Worm (Caenorhabditis elegans) whole organism, L1 larva: Measurements from ENCODE around the gene irk-3.

Source experiments
- C34B4.2 ChIP-seq: sonication (generic microtip); optimal IDR thresholded peaks from 2 replicates; lab custom pipeline; 2017; ENCODE audit warnings: mild to moderate bottlenecking, missing genetic modification characterization, missing compliant biosample characterization
- aha-1 ChIP-seq: fragments of 150-350 bp; optimal IDR thresholded peaks from 2 replicates; lab custom pipeline; 2014; ENCODE audit warnings: missing biosample characterization, missing genetic modification characterization
- ama-1 ChIP-seq: fragments of 150-350 bp; optimal IDR thresholded peaks from 2 replicates; lab custom pipeline; 2014
- ceh-8 ChIP-seq: fragments of 200-800 bp; sonication (Bioruptor generic); optimal IDR thresholded peaks from 2 replicates; lab custom pipeline; 2018; ENCODE audit warnings: mild to moderate bottlenecking, missing genetic modification characterization, moderate library complexity, missing compliant biosample characterization
- skn-1 ChIP-seq: fragments of 150-350 bp; optimal IDR thresholded peaks from 2 replicates; lab custom pipeline; 2014; ENCODE audit warnings: missing biosample characterization, missing genetic modification characterization
- sup-37 ChIP-seq: fragments of 200-800 bp; sonication (Bioruptor generic); optimal IDR thresholded peaks from 2 replicates; lab custom pipeline; 2018; ENCODE audit warnings: mild to moderate bottlenecking, missing genetic modification characterization, missing compliant biosample characterization
- zip-4 ChIP-seq: fragments of 200-800 bp; sonication (Bioruptor generic); optimal IDR thresholded peaks from 2 replicates; lab custom pipeline; 2018; ENCODE audit warnings: mild to moderate bottlenecking, missing genetic modification characterization, moderate library complexity, missing compliant biosample characterization
- ztf-11 ChIP-seq, 2 experiments: sonication (generic microtip); optimal IDR thresholded peaks; 2 replicates each; lab custom pipeline; 2016 to 2017; ENCODE audit warnings: missing genetic modification characterization in 2 of 2, missing biosample characterization in 1 of 2, missing compliant biosample characterization in 1 of 2

DNA sequence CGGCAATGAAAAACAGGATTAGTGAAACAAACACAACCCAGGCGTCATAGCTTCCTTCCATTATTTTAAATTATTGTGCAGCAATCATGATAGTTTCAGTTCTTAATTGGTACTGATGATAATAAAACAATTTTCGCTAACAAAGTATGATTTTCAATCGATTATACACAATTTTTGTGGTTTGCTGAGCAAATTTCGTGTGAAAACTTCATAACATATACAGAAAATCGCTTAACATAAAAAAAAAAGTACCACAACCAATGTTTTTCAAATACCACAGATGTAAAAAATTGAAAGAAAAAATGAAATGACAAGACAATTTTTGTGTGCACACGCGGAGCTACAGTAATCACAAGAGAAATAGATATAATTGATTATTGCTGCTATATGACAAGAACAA lies 62.5 kb downstream of the irk-3 start, which contains the start of gene gphr-2:
- no peak for TF ChIP-seq skn-1 (tag; lab: Kevin White, UChicago)
- TF ChIP-seq sup-37 (GFP tag; lab: Kevin White, UChicago) = no peak
- TF ChIP-seq aha-1 (tag; lab: Kevin White, UChicago) = no peak
- no peak for TF ChIP-seq ztf-11 (tag; optimal IDR thresholded peaks at IDR 0.05; lab: Kevin White, UChicago)
- no peak for TF ChIP-seq zip-4 (GFP tag; lab: Kevin White, UChicago)
- TF ChIP-seq ama-1 (lab: Kevin White, UChicago) = no peak
- TF ChIP-seq C34B4.2 (tag; lab: Kevin White, UChicago) = no peak
- no peak for TF ChIP-seq ceh-8 (GFP tag; lab: Kevin White, UChicago)
